Fruit fly (Drosophila melanogaster) whole organism, wandering third instar larva: ENCODE data around the gene MP1.
A peak's percentile ranks its signal among the peaks of the same experiment; 100 is the strongest.

ENCODE experiments used
- Abd-B ChIP-seq: fragments of >200 bp; optimal IDR thresholded peaks from 2 replicates; lab custom pipeline; 2017; ENCODE audit warnings: missing biosample characterization, missing genetic modification characterization
- CG9705 ChIP-seq: fragments of 200-800 bp; sonication (Bioruptor generic); optimal IDR thresholded peaks from 2 replicates; lab custom pipeline; 2018; ENCODE audit warnings: missing biosample characterization, mild to moderate bottlenecking, missing genetic modification characterization
- CrebA ChIP-seq: fragments of 200-800 bp; sonication (Bioruptor generic); optimal IDR thresholded peaks from 2 replicates; lab custom pipeline; 2016; ENCODE audit warnings: missing biosample characterization, mild to moderate bottlenecking, missing genetic modification characterization, borderline replicate concordance
- Dfd ChIP-seq: fragments of >200 bp; optimal IDR thresholded peaks from 2 replicates; lab custom pipeline; 2017; ENCODE audit warnings: missing biosample characterization, missing genetic modification characterization
- GATAd ChIP-seq: sonication (Bioruptor generic); optimal IDR thresholded peaks from 2 replicates; lab custom pipeline; 2016; ENCODE audit warnings: missing biosample characterization, missing genetic modification characterization
- HLH106 ChIP-seq: fragments of 200-800 bp; optimal IDR thresholded peaks from 3 replicates; lab custom pipeline; 2019; ENCODE audit warnings: missing biosample characterization, mild to moderate bottlenecking, missing genetic modification characterization, moderate library complexity
- Hr78 ChIP-seq: fragments of >200 bp; optimal IDR thresholded peaks from 2 replicates; lab custom pipeline; 2017; ENCODE audit warnings: missing biosample characterization, missing genetic modification characterization
- Hr83 ChIP-seq: fragments of 200-300 bp; sonication (Bioruptor generic); optimal IDR thresholded peaks from 2 replicates; lab custom pipeline; 2016; ENCODE audit warnings: missing biosample characterization, mild to moderate bottlenecking, missing genetic modification characterization, moderate library complexity; ENCODE audit not compliant: poor library complexity, severe bottlenecking
- Jra ChIP-seq: sonication (Bioruptor generic); optimal IDR thresholded peaks from 2 replicates; lab custom pipeline; 2016; ENCODE audit warnings: missing biosample characterization, missing genetic modification characterization
- Mio ChIP-seq: sonication (Bioruptor generic); optimal IDR thresholded peaks from 2 replicates; lab custom pipeline; 2016; ENCODE audit warnings: missing biosample characterization, missing genetic modification characterization
- Myc ChIP-seq: fragments of >200 bp; optimal IDR thresholded peaks from 2 replicates; lab custom pipeline; 2017
- N ChIP-seq: fragments of >200 bp; optimal IDR thresholded peaks from 2 replicates; lab custom pipeline; 2018; ENCODE audit warnings: missing biosample characterization, missing external identifiers, missing genetic modification characterization
- OdsH ChIP-seq: fragments of 200-800 bp; sonication (Bioruptor generic); optimal IDR thresholded peaks from 2 replicates; lab custom pipeline; 2016; ENCODE audit warnings: missing biosample characterization, mild to moderate bottlenecking, missing genetic modification characterization
- Sp1 ChIP-seq: fragments of 200-800 bp; sonication (Bioruptor generic); optimal IDR thresholded peaks from 3 replicates; lab custom pipeline; 2019; ENCODE audit warnings: missing biosample characterization, mild to moderate bottlenecking, missing genetic modification characterization, moderate library complexity
- br ChIP-seq: fragments of 200-800 bp; sonication (Bioruptor generic); optimal IDR thresholded peaks from 2 replicates; lab custom pipeline; 2016; ENCODE audit warnings: missing biosample characterization, missing genetic modification characterization
- brk ChIP-seq: fragments of 200-800 bp; sonication (Bioruptor generic); optimal IDR thresholded peaks from 2 replicates; lab custom pipeline; 2016; ENCODE audit warnings: missing biosample characterization, mild to moderate bottlenecking, missing genetic modification characterization
- dl ChIP-seq, 2 experiments: fragments of 175-275, 200-275 bp in 1 of 2; fragments of 200-275 bp in 1 of 2; sonication (Bioruptor generic); optimal IDR thresholded peaks; lab custom pipeline; 2018; ENCODE audit warnings: mild to moderate bottlenecking in 2 of 2, missing biosample characterization in 2 of 2, missing genetic modification characterization in 2 of 2, moderate library complexity in 2 of 2; ENCODE audit not compliant: partially characterized antibody in 2 of 2, insufficient read depth in 1 of 2
- dsf ChIP-seq: sonication (Bioruptor generic); optimal IDR thresholded peaks from 2 replicates; lab custom pipeline; 2016; ENCODE audit warnings: missing biosample characterization, missing genetic modification characterization, borderline replicate concordance
- ey ChIP-seq: fragments of 200-800 bp; sonication (Bioruptor generic); optimal IDR thresholded peaks from 2 replicates; lab custom pipeline; 2016; ENCODE audit warnings: missing biosample characterization, missing genetic modification characterization
- foxo ChIP-seq, 2 experiments: fragments of 200-800 bp; sonication (Bioruptor generic); optimal IDR thresholded peaks; 2 replicates in 1 of 2; 3 replicates in 1 of 2; lab custom pipeline; 2016 to 2017; ENCODE audit warnings: missing biosample characterization in 2 of 2, missing genetic modification characterization in 2 of 2
- h ChIP-seq: fragments of 200-800 bp; sonication (Bioruptor generic); optimal IDR thresholded peaks from 3 replicates; lab custom pipeline; 2016; ENCODE audit warnings: missing biosample characterization, mild to moderate bottlenecking, missing genetic modification characterization
- jim ChIP-seq: fragments of 175-275, 200-325 bp; sonication (Bioruptor generic); optimal IDR thresholded peaks from 2 replicates; lab custom pipeline; 2016; ENCODE audit warnings: missing biosample characterization, mild to moderate bottlenecking, missing genetic modification characterization
- psq ChIP-seq: fragments of 200-800 bp; sonication (Bioruptor generic); optimal IDR thresholded peaks from 3 replicates; lab custom pipeline; 2017; ENCODE audit warnings: missing biosample characterization, mild to moderate bottlenecking, missing genetic modification characterization, moderate library complexity
- rgr ChIP-seq: fragments of 200-800 bp; sonication (Bioruptor generic); optimal IDR thresholded peaks from 3 replicates; lab custom pipeline; 2016; ENCODE audit warnings: missing biosample characterization, mild to moderate bottlenecking, missing genetic modification characterization
- sage ChIP-seq: fragments of 200-800 bp; sonication (Bioruptor generic); optimal IDR thresholded peaks from 2 replicates; lab custom pipeline; 2016; ENCODE audit warnings: missing biosample characterization, mild to moderate bottlenecking, missing genetic modification characterization
- sv ChIP-seq: fragments of 200-800 bp; sonication (Bioruptor generic); optimal IDR thresholded peaks from 3 replicates; lab custom pipeline; 2016; ENCODE audit warnings: missing biosample characterization, missing genetic modification characterization

MP1 gene

dm6 chr3R:4334798-4335197, 27.1 kb downstream of the MP1 start, which contains the start of gene CG14645:
Gene CG14645, plus strand, starts transcription at chr3R:4335098.
- no peak for TF ChIP-seq ey (GFP tag; lab: Kevin White, UChicago)
- no peak for TF ChIP-seq jim (GFP tag; lab: Kevin White, UChicago)
- TF ChIP-seq brk (GFP tag; lab: Kevin White, UChicago) = no peak
- TF ChIP-seq dl (GFP tag; optimal IDR thresholded peaks at IDR 0.05; lab: Kevin White, UChicago; ENCODE audit: insufficient read depth in 1 of 2, partially characterized antibody in 2 of 2) = no peak
- TF ChIP-seq psq (GFP tag; lab: Kevin White, UChicago) = no peak
- TF ChIP-seq sv (GFP tag; lab: Kevin White, UChicago) = no peak
- TF ChIP-seq HLH106 (tag; lab: Kevin White, UChicago) = no peak
- TF ChIP-seq Dfd (GFP tag; lab: Kevin White, UChicago) = no peak
- no peak for TF ChIP-seq rgr (GFP tag; lab: Kevin White, UChicago)

dm6 chr3R:4337580-4337979, 29.9 kb downstream of the MP1 start, which contains the start of the genes Skp2 and CG1103:
Gene Skp2, minus strand, starts transcription at chr3R:4337674.
Gene CG1103, plus strand, starts transcription at chr3R:4337755.
- TF ChIP-seq Abd-B (GFP tag; lab: Kevin White, UChicago) (no peak), dsf (GFP tag; lab: Kevin White, UChicago) (no peak), Myc (lab: Kevin White, UChicago) (no peak), sage (GFP tag; lab: Kevin White, UChicago) (no peak), GATAd (no peak), h (GFP tag; lab: Kevin White, UChicago) (no peak), N (GFP tag; lab: Kevin White, UChicago) (no peak), OdsH (no peak), Jra (GFP tag; lab: Kevin White, UChicago) (no peak), br (GFP tag; lab: Kevin White, UChicago) (no peak), Sp1 (GFP tag; lab: Kevin White, UChicago) (no peak), foxo (GFP tag; optimal IDR thresholded peaks at IDR 0.05; lab: Kevin White, UChicago) (no peak), CrebA (GFP tag; lab: Kevin White, UChicago) (no peak), jim (GFP tag; lab: Kevin White, UChicago) (no peak), Dfd (GFP tag; lab: Kevin White, UChicago) (no peak)
- TF ChIP-seq, all 38 proteins: peak for 0

- TF ChIP-seq N (GFP tag; lab: Kevin White, UChicago) (no peak), GATAd (no peak), rgr (GFP tag; lab: Kevin White, UChicago) (no peak), psq (GFP tag; lab: Kevin White, UChicago) (no peak), OdsH (no peak), br (GFP tag; lab: Kevin White, UChicago) (no peak), brk (GFP tag; lab: Kevin White, UChicago) (no peak)
Measured at dm6 chr3R:4340174-4340573, 32.5 kb downstream of the MP1 start.

dm6 chr3R:4341177-4341576, 33.5 kb downstream of the MP1 start:
- no peak for TF ChIP-seq CG9705 (GFP tag; lab: Kevin White, UChicago)
- no peak for TF ChIP-seq HLH106 (tag; lab: Kevin White, UChicago)
- no peak for TF ChIP-seq CrebA (GFP tag; lab: Kevin White, UChicago)
- no peak for TF ChIP-seq Abd-B (GFP tag; lab: Kevin White, UChicago)
- no peak for TF ChIP-seq h (GFP tag; lab: Kevin White, UChicago)
- TF ChIP-seq dsf (GFP tag; lab: Kevin White, UChicago) = no peak
- no peak for TF ChIP-seq Hr83 (GFP tag; lab: Kevin White, UChicago)
- no peak for TF ChIP-seq psq (GFP tag; lab: Kevin White, UChicago)
- TF ChIP-seq Hr78 (GFP tag; lab: Kevin White, UChicago) = no peak
- TF ChIP-seq br (GFP tag; lab: Kevin White, UChicago) = no peak
- TF ChIP-seq GATAd = no peak
- TF ChIP-seq sage (GFP tag; lab: Kevin White, UChicago) = no peak
- TF ChIP-seq N (GFP tag; lab: Kevin White, UChicago) = no peak
- TF ChIP-seq, all 38 proteins: peak for 0

- TF ChIP-seq Dfd (GFP tag; lab: Kevin White, UChicago) (peak; percentile 2), Mio (no peak), Myc (lab: Kevin White, UChicago) (no peak)
Measured at dm6 chr3R:4346636-4347035, 38.9 kb downstream of the MP1 start, which contains the start of gene hkb. Gene hkb, minus strand, starts transcription at chr3R:4346646.
